Worm (Caenorhabditis elegans) whole organism, early embryonic: ENCODE data around the gene F47C12.8.

Source experiments
- B0310.2 ChIP-seq: sonication (generic microtip); optimal IDR thresholded peaks from 2 replicates; lab custom pipeline; 2016; ENCODE audit warnings: mild to moderate bottlenecking, missing genetic modification characterization, missing compliant biosample characterization
- F13C5.2 ChIP-seq: sonication (generic microtip); optimal IDR thresholded peaks from 2 replicates; lab custom pipeline; 2017; ENCODE audit warnings: mild to moderate bottlenecking, missing genetic modification characterization, inconsistent platforms, missing compliant biosample characterization
- aly-1 ChIP-seq: sonication (generic microtip); optimal IDR thresholded peaks from 2 replicates; lab custom pipeline; 2016; ENCODE audit warnings: missing genetic modification characterization, missing compliant biosample characterization
- ama-1 ChIP-seq: fragments of 150-350 bp; optimal IDR thresholded peaks from 2 replicates; lab custom pipeline; 2014
- ceh-13 ChIP-seq: fragments of 200-800 bp; sonication (Bioruptor generic); optimal IDR thresholded peaks from 2 replicates; lab custom pipeline; 2018; ENCODE audit warnings: mild to moderate bottlenecking, missing genetic modification characterization, missing compliant biosample characterization
- flt-1 ChIP-seq: fragments of 200-800 bp; sonication (Bioruptor generic); IDR thresholded peaks from 2 replicates; pipeline ENCODE4 v1.3.6; 2022; ENCODE audit warnings: missing genetic modification characterization, missing compliant biosample characterization
- hmbx-1 ChIP-seq: sonication (generic microtip); optimal IDR thresholded peaks from 2 replicates; lab custom pipeline; 2016; ENCODE audit warnings: mild to moderate bottlenecking, missing genetic modification characterization, missing compliant biosample characterization
- hnd-1 ChIP-seq: sonication (generic microtip); optimal IDR thresholded peaks from 2 replicates; lab custom pipeline; 2016; ENCODE audit warnings: missing genetic modification characterization, missing compliant biosample characterization
- pes-1 ChIP-seq: fragments of 200-800 bp; sonication (Bioruptor generic); IDR thresholded peaks from 2 replicates; pipeline ENCODE4 v1.3.6; 2022; ENCODE audit warnings: missing genetic modification reagents, missing genetic modification characterization, missing compliant biosample characterization
- scrt-1 ChIP-seq: fragments of 200-800 bp; sonication (Bioruptor generic); IDR thresholded peaks from 2 replicates; pipeline ENCODE4 v1.3.6; 2022; ENCODE audit warnings: missing genetic modification characterization, missing compliant biosample characterization
- sea-1 ChIP-seq: fragments of 200-800 bp; sonication (Bioruptor generic); conservative IDR thresholded peaks from 2 replicates; pipeline ENCODE4 v1.3.6; 2022; ENCODE audit warnings: missing genetic modification characterization, missing compliant biosample characterization
- tbx-11 ChIP-seq: fragments of 200-800 bp; sonication (Bioruptor generic); IDR thresholded peaks from 2 replicates; pipeline ENCODE4 v1.3.6; 2022; ENCODE audit warnings: missing genetic modification characterization, missing compliant biosample characterization
- tra-4 ChIP-seq: sonication (generic microtip); optimal IDR thresholded peaks from 2 replicates; lab custom pipeline; 2017; ENCODE audit warnings: missing genetic modification characterization, missing compliant biosample characterization

- no peak for TF ChIP-seq pes-1 (GFP tag; lab: Robert Waterston, UW)
- TF ChIP-seq hmbx-1 (tag; lab: Kevin White, UChicago) = no peak
- TF ChIP-seq scrt-1 (GFP tag; lab: Robert Waterston, UW) = no peak
- TF ChIP-seq sea-1 (GFP tag; lab: Robert Waterston, UW) = no peak
- no peak for TF ChIP-seq aly-1 (tag; lab: Kevin White, UChicago)
- TF ChIP-seq ama-1 (lab: Kevin White, UChicago) = no peak
- no peak for TF ChIP-seq ceh-13 (GFP tag; lab: Kevin White, UChicago)
- no peak for TF ChIP-seq flt-1 (GFP tag; lab: Robert Waterston, UW)
- TF ChIP-seq hnd-1 (tag; lab: Kevin White, UChicago) = no peak
- no peak for TF ChIP-seq tbx-11 (GFP tag; lab: Robert Waterston, UW)
- no peak for TF ChIP-seq tra-4 (tag; lab: Kevin White, UChicago)
- no peak for TF ChIP-seq F13C5.2 (tag; lab: Kevin White, UChicago)
- no peak for TF ChIP-seq B0310.2 (tag; lab: Kevin White, UChicago)
Measured at ce11 chrIV:4005166-4005565, 6.7 kb upstream of the F47C12.8 start.
